Worm (Caenorhabditis elegans) whole organism, L4 larva: ENCODE results near the gene str-145.
A peak's percentile ranks its signal among the peaks of the same experiment; 100 is the strongest.

ENCODE experiments used
- D1046.2 ChIP-seq: fragments of 200-800 bp; sonication (Bioruptor generic); IDR thresholded peaks from 2 replicates; pipeline ENCODE4 v1.3.6; 2022; ENCODE audit warnings: missing genetic modification characterization, missing compliant biosample characterization
- F49E8.2 ChIP-seq: sonication (generic microtip); optimal IDR thresholded peaks from 2 replicates; lab custom pipeline; 2016; ENCODE audit warnings: missing compliant biosample characterization, mild to moderate bottlenecking, missing genetic modification characterization, borderline replicate concordance
- T20F7.1 ChIP-seq: fragments of 200-800 bp; sonication (Bioruptor generic); optimal IDR thresholded peaks from 2 replicates; lab custom pipeline; 2018; ENCODE audit warnings: mild to moderate bottlenecking, missing genetic modification characterization, missing compliant biosample characterization
- T26A8.4 ChIP-seq: fragments of 200-800 bp; sonication (Bioruptor generic); IDR thresholded peaks from 2 replicates; pipeline ENCODE4 v1.3.6; 2022; ENCODE audit warnings: missing genetic modification characterization, missing compliant biosample characterization
- ZK337.2 ChIP-seq: fragments of 200-800 bp; sonication (Bioruptor generic); IDR thresholded peaks from 2 replicates; pipeline ENCODE4 v1.3.6; 2022; ENCODE audit warnings: missing genetic modification reagents, missing genetic modification characterization, missing compliant biosample characterization
- aha-1 ChIP-seq: fragments of 150-350 bp; peaks from one replicate; lab custom pipeline; 2014; ENCODE audit warnings: missing biosample characterization, missing genetic modification characterization
- ama-1 ChIP-seq: fragments of 150-350 bp; optimal IDR thresholded peaks from 2 replicates; lab custom pipeline; 2014; ENCODE audit warnings: inconsistent platforms, mixed read lengths
- ceh-28 ChIP-seq: fragments of 150-350 bp; optimal IDR thresholded peaks from 2 replicates; lab custom pipeline; 2014; ENCODE audit warnings: missing biosample characterization, missing genetic modification reagents, missing genetic modification characterization
- ceh-32 ChIP-seq: sonication (generic microtip); optimal IDR thresholded peaks from 2 replicates; lab custom pipeline; 2016; ENCODE audit warnings: mild to moderate bottlenecking, missing genetic modification characterization, missing compliant biosample characterization; ENCODE audit not compliant: poor library complexity
- ceh-82 ChIP-seq: sonication (generic microtip); optimal IDR thresholded peaks from 2 replicates; lab custom pipeline; 2017; ENCODE audit warnings: missing biosample characterization, missing genetic modification characterization
- daf-16 ChIP-seq, 3 experiments: sonication (generic microtip); optimal IDR thresholded peaks; 2 replicates each; lab custom pipeline; 2016 to 2017; ENCODE audit warnings: missing genetic modification characterization in 3 of 3, missing genetic modification reagents in 3 of 3, mild to moderate bottlenecking in 2 of 3, missing compliant biosample characterization in 2 of 3, missing biosample characterization in 1 of 3, moderate library complexity in 1 of 3
- daf-19 ChIP-seq: fragments of 200-800 bp; sonication (Bioruptor generic); conservative IDR thresholded peaks from 2 replicates; pipeline ENCODE4 v1.3.6; 2022; ENCODE audit warnings: missing genetic modification characterization, missing compliant biosample characterization
- daf-8 ChIP-seq: fragments of 200-800 bp; sonication (Bioruptor generic); IDR thresholded peaks from 2 replicates; pipeline ENCODE4 v1.3.6; 2022; ENCODE audit warnings: missing genetic modification characterization, missing compliant biosample characterization
- dmd-6 ChIP-seq: fragments of 200-800 bp; sonication (Bioruptor generic); IDR thresholded peaks from 2 replicates; pipeline ENCODE4 v1.3.6; 2022; ENCODE audit warnings: missing genetic modification reagents, missing genetic modification characterization, missing compliant biosample characterization
- dpl-1 ChIP-seq: fragments of 150-350 bp; optimal IDR thresholded peaks from 2 replicates; lab custom pipeline; 2014; ENCODE audit warnings: missing biosample characterization, missing genetic modification reagents, missing genetic modification characterization
- dve-1 ChIP-seq: sonication (generic microtip); optimal IDR thresholded peaks from 2 replicates; lab custom pipeline; 2017; ENCODE audit warnings: antibody characterized with exemption, mild to moderate bottlenecking, missing genetic modification characterization, missing compliant biosample characterization; ENCODE audit not compliant: insufficient read depth
- fos-1 ChIP-seq: fragments of 150-350 bp; optimal IDR thresholded peaks from 2 replicates; lab custom pipeline; 2014; ENCODE audit warnings: missing biosample characterization, missing genetic modification characterization
- gei-8 ChIP-seq: fragments of 200-800 bp; sonication (Bioruptor generic); optimal IDR thresholded peaks from 2 replicates; lab custom pipeline; 2018; ENCODE audit warnings: mild to moderate bottlenecking, missing genetic modification characterization, missing compliant biosample characterization
- hlh-11 ChIP-seq: fragments of 200-800 bp; sonication (Bioruptor generic); optimal IDR thresholded peaks from 2 replicates; lab custom pipeline; 2018; ENCODE audit warnings: mild to moderate bottlenecking, missing genetic modification characterization, missing compliant biosample characterization
- lim-7 ChIP-seq: fragments of 200-800 bp; sonication (Bioruptor generic); IDR thresholded peaks from 2 replicates; pipeline ENCODE4 v1.3.6; 2022; ENCODE audit warnings: missing genetic modification characterization, missing compliant biosample characterization
- lin-38 ChIP-seq: fragments of 200-800 bp; sonication (Bioruptor generic); IDR thresholded peaks from 2 replicates; pipeline ENCODE4 v1.3.6; 2022; ENCODE audit warnings: missing genetic modification reagents, missing genetic modification characterization, missing compliant biosample characterization
- lin-39 ChIP-seq: fragments of 150-350 bp; optimal IDR thresholded peaks from 2 replicates; lab custom pipeline; 2014; ENCODE audit warnings: missing biosample characterization, missing genetic modification reagents, missing genetic modification characterization
- lir-3 ChIP-seq: sonication (generic microtip); optimal IDR thresholded peaks from 2 replicates; lab custom pipeline; 2016; ENCODE audit warnings: mild to moderate bottlenecking, missing genetic modification characterization, missing compliant biosample characterization
- mdt-29 ChIP-seq: fragments of 200-800 bp; sonication (Bioruptor generic); IDR thresholded peaks from 2 replicates; pipeline ENCODE4 v1.3.6; 2022; ENCODE audit warnings: missing genetic modification reagents, missing genetic modification characterization, missing compliant biosample characterization
- mxl-2 ChIP-seq: fragments of 200-800 bp; sonication (Bioruptor generic); conservative IDR thresholded peaks from 2 replicates; pipeline ENCODE4 v1.3.6; 2022; ENCODE audit warnings: missing genetic modification reagents, missing genetic modification characterization, missing compliant biosample characterization
- mxl-3 ChIP-seq: fragments of 200-800 bp; sonication (Bioruptor generic); optimal IDR thresholded peaks from 2 replicates; lab custom pipeline; 2018; ENCODE audit warnings: mild to moderate bottlenecking, missing genetic modification characterization, missing compliant biosample characterization
- nhr-11 ChIP-seq: fragments of 150-350 bp; optimal IDR thresholded peaks from 2 replicates; lab custom pipeline; 2014; ENCODE audit warnings: missing biosample characterization, missing genetic modification characterization
- nhr-111 ChIP-seq: fragments of 200-800 bp; sonication (Bioruptor generic); optimal IDR thresholded peaks from 2 replicates; lab custom pipeline; 2018; ENCODE audit warnings: mild to moderate bottlenecking, missing genetic modification characterization, missing compliant biosample characterization
- nhr-25 ChIP-seq: sonication (generic microtip); optimal IDR thresholded peaks from 2 replicates; lab custom pipeline; 2017; ENCODE audit warnings: missing genetic modification characterization, mild to moderate bottlenecking, missing compliant biosample characterization, antibody characterized with exemption, moderate library complexity, borderline replicate concordance; ENCODE audit not compliant: insufficient read depth
- nhr-41 ChIP-seq: fragments of 200-800 bp; sonication (Bioruptor generic); IDR thresholded peaks from 2 replicates; pipeline ENCODE4 v1.3.6; 2022; ENCODE audit warnings: missing genetic modification reagents, missing genetic modification characterization, missing compliant biosample characterization
- nhr-42 ChIP-seq: fragments of 200-800 bp; sonication (Bioruptor generic); IDR thresholded peaks from 2 replicates; pipeline ENCODE4 v1.3.6; 2022; ENCODE audit warnings: missing genetic modification characterization, missing compliant biosample characterization
- nhr-48 ChIP-seq: sonication (generic microtip); optimal IDR thresholded peaks from 2 replicates; lab custom pipeline; 2016; ENCODE audit warnings: mild to moderate bottlenecking, missing genetic modification characterization, missing compliant biosample characterization
- nhr-6 ChIP-seq: fragments of 150-350 bp; optimal IDR thresholded peaks from 2 replicates; lab custom pipeline; 2014; ENCODE audit warnings: missing biosample characterization, missing genetic modification characterization
- nhr-76 ChIP-seq: fragments of 150-350 bp; optimal IDR thresholded peaks from 2 replicates; lab custom pipeline; 2014; ENCODE audit warnings: missing biosample characterization, missing genetic modification characterization
- php-3 ChIP-seq: fragments of 200-800 bp; sonication (Bioruptor generic); IDR thresholded peaks from 2 replicates; pipeline ENCODE4 v1.3.6; 2022; ENCODE audit warnings: missing genetic modification reagents, missing genetic modification characterization, missing compliant biosample characterization
- pqm-1 ChIP-seq: sonication (generic microtip); optimal IDR thresholded peaks from 2 replicates; lab custom pipeline; 2017; ENCODE audit warnings: missing biosample characterization, missing genetic modification characterization
- rbr-2 ChIP-seq: sonication (generic microtip); optimal IDR thresholded peaks from 2 replicates; lab custom pipeline; 2016; ENCODE audit warnings: missing genotype, missing genetic modification characterization, missing compliant biosample characterization
- saeg-2 ChIP-seq: fragments of 200-800 bp; sonication (Bioruptor generic); IDR thresholded peaks from 2 replicates; pipeline ENCODE4 v1.3.6; 2022; ENCODE audit warnings: missing genetic modification reagents, missing genetic modification characterization, missing compliant biosample characterization
- skn-1 ChIP-seq: fragments of 150-350 bp; optimal IDR thresholded peaks from 2 replicates; lab custom pipeline; 2014; ENCODE audit warnings: missing biosample characterization, missing genetic modification characterization
- snpc-1.2 ChIP-seq: fragments of 200-800 bp; sonication (Bioruptor generic); IDR thresholded peaks from 2 replicates; pipeline ENCODE4 v1.3.6; 2022; ENCODE audit warnings: missing genetic modification reagents, missing genetic modification characterization, missing compliant biosample characterization
- spr-1 ChIP-seq: sonication (generic microtip); optimal IDR thresholded peaks from 2 replicates; lab custom pipeline; 2016; ENCODE audit warnings: mild to moderate bottlenecking, missing genetic modification characterization, missing compliant biosample characterization
- spr-3 ChIP-seq: fragments of 200-800 bp; sonication (Bioruptor generic); optimal IDR thresholded peaks from 2 replicates; lab custom pipeline; 2018; ENCODE audit warnings: mild to moderate bottlenecking, missing genetic modification characterization, missing compliant biosample characterization
- unc-130 ChIP-seq: sonication (generic microtip); optimal IDR thresholded peaks from 2 replicates; lab custom pipeline; 2016; ENCODE audit warnings: missing genetic modification reagents, missing genetic modification characterization, missing compliant biosample characterization
- unc-62 ChIP-seq, 3 experiments: fragments of 150-350 bp in 1 of 3; sonication (generic microtip); optimal IDR thresholded peaks in 2 of 3; peaks in 1 of 3; 1 replicate in 1 of 3; 2 replicates in 2 of 3; lab custom pipeline; 2014 to 2017; ENCODE audit warnings: missing biosample characterization in 3 of 3, missing genetic modification characterization in 3 of 3, missing genetic modification reagents in 3 of 3, missing genotype in 1 of 3
- ztf-11 ChIP-seq: fragments of 150-350 bp; optimal IDR thresholded peaks from 2 replicates; lab custom pipeline; 2014; ENCODE audit warnings: missing biosample characterization, missing genetic modification characterization

str-145 gene

ce11 chrV:8062074-8062473, 36.1 kb downstream of the str-145 start, which contains the start of gene str-139:
Gene str-139 (minus strand): TSS chrV:8062174.
- TF ChIP-seq mxl-3 (GFP tag; lab: Kevin White, UChicago) (no peak), D1046.2 (GFP tag; lab: Robert Waterston, UW) (no peak), nhr-76 (tag; lab: Kevin White, UChicago) (no peak), F49E8.2 (tag; lab: Kevin White, UChicago) (no peak), ceh-32 (no peak), nhr-41 (GFP tag; lab: Robert Waterston, UW) (no peak), unc-130 (no peak), nhr-6 (tag; lab: Kevin White, UChicago) (no peak), mdt-29 (GFP tag; lab: Robert Waterston, UW) (no peak), unc-62 (GFP tag; optimal IDR thresholded peaks at IDR 0.05 in 1 of 2; lab: Kevin White, UChicago) (no peak), unc-62 (tag; optimal IDR thresholded peaks at IDR 0.05; lab: Kevin White, UChicago) (no peak), nhr-11 (tag; lab: Kevin White, UChicago) (no peak), ceh-82 (tag; lab: Kevin White, UChicago) (no peak), nhr-111 (GFP tag; lab: Kevin White, UChicago) (no peak), dve-1 (tag; lab: Kevin White, UChicago) (no peak), dmd-6 (GFP tag; lab: Robert Waterston, UW) (no peak), aha-1 (tag; lab: Kevin White, UChicago) (no peak), pqm-1 (tag; lab: Kevin White, UChicago) (no peak), gei-8 (no peak), daf-19 (no peak)

- TF ChIP-seq daf-8 = no peak
- no peak for TF ChIP-seq ama-1 (lab: Kevin White, UChicago)
- no peak for TF ChIP-seq aha-1 (tag; lab: Kevin White, UChicago)
- TF ChIP-seq ztf-11 (tag; lab: Kevin White, UChicago) = no peak
- no peak for TF ChIP-seq fos-1
- TF ChIP-seq dpl-1 = no peak
- TF ChIP-seq lim-7 = no peak
- TF ChIP-seq T20F7.1 = no peak
- TF ChIP-seq ceh-28 (tag; lab: Kevin White, UChicago) = no peak
- no peak for TF ChIP-seq nhr-41 (GFP tag; lab: Robert Waterston, UW)
- no peak for TF ChIP-seq ZK337.2
Observed at ce11 chrV:8058359-8058758, 39.8 kb downstream of the str-145 start, which contains the start of gene str-138. Gene str-138 (plus strand): TSS chrV:8058659.

- TF ChIP-seq snpc-1.2 (GFP tag; lab: Robert Waterston, UW) = 0 out of 2 replicates have a peak, but pooled peaks have one; percentile 24
- TF ChIP-seq, all 104 proteins: peak for 1; not testable (repeated sequence) for 103
Observed at ce11 chrV:8057771-8058170, 40.4 kb downstream of the str-145 start.

ce11 chrV:8055170-8055569, 43.0 kb downstream of the str-145 start:
- TF ChIP-seq nhr-11 (tag; lab: Kevin White, UChicago) (no peak), aha-1 (tag; lab: Kevin White, UChicago) (peak; percentile 31), saeg-2 (no peak), nhr-25 (no peak), unc-130 (no peak), spr-3 (GFP tag; lab: Kevin White, UChicago) (no peak), mxl-2 (GFP tag; lab: Robert Waterston, UW) (no peak), hlh-11 (tag; lab: Kevin White, UChicago) (no peak), gei-8 (no peak), spr-1 (tag; lab: Kevin White, UChicago) (no peak), php-3 (GFP tag; lab: Robert Waterston, UW) (no peak), unc-62 (GFP tag; optimal IDR thresholded peaks at IDR 0.05 in 1 of 2; lab: Kevin White, UChicago) (peak in 1 of 2 experiments; percentile 70), unc-62 (tag; optimal IDR thresholded peaks at IDR 0.05; lab: Kevin White, UChicago) (no peak), nhr-6 (tag; lab: Kevin White, UChicago) (no peak), nhr-42 (no peak), rbr-2 (tag; lab: Kevin White, UChicago) (no peak), D1046.2 (GFP tag; lab: Robert Waterston, UW) (no peak), daf-16 (GFP tag; optimal IDR thresholded peaks at IDR 0.05; lab: Kevin White, UChicago) (no peak), daf-16 (tag; optimal IDR thresholded peaks at IDR 0.05; lab: Kevin White, UChicago) (no peak), mxl-3 (GFP tag; lab: Kevin White, UChicago) (no peak), nhr-48 (tag; lab: Kevin White, UChicago) (peak; percentile 23), lir-3 (no peak), lin-38 (GFP tag; lab: Robert Waterston, UW) (no peak), skn-1 (tag; lab: Kevin White, UChicago) (no peak), T26A8.4 (GFP tag; lab: Robert Waterston, UW) (no peak), lin-39 (tag; lab: Kevin White, UChicago) (no peak)
